Fruit fly (Drosophila melanogaster) whole organism, embryonic: ENCODE measurements around the gene CG15547.
A peak's percentile ranks its signal among the peaks of the same experiment; 100 is the strongest.

Experiments
- Ada2b ChIP-seq: fragments of 200-800 bp; sonication (Bioruptor generic); IDR thresholded peaks from 2 replicates; pipeline ENCODE4 v1.3.6; 2022; ENCODE audit warnings: missing biosample characterization, missing genetic modification characterization
- Bgb ChIP-seq: fragments of 200-800 bp; sonication (Bioruptor generic); IDR thresholded peaks from 2 replicates; pipeline ENCODE4 v1.3.6; 2022; ENCODE audit warnings: missing biosample characterization, missing genetic modification characterization; ENCODE audit not compliant: partially characterized antibody
- CG10321 ChIP-seq: fragments of 200-800 bp; sonication (Bioruptor generic); IDR thresholded peaks from 2 replicates; pipeline ENCODE4 v1.3.6; 2022; ENCODE audit warnings: missing biosample characterization, missing genetic modification characterization
- CG11247 ChIP-seq: fragments of 200-800 bp; sonication (Bioruptor generic); IDR thresholded peaks from 2 replicates; pipeline ENCODE4 v1.3.6; 2022; ENCODE audit warnings: missing biosample characterization, missing genetic modification characterization
- CG12391 ChIP-seq: fragments of 200-800 bp; sonication (Bioruptor generic); optimal IDR thresholded peaks from 3 replicates; lab custom pipeline; 2018; ENCODE audit warnings: missing biosample characterization, mild to moderate bottlenecking, missing genetic modification characterization, moderate library complexity
- CG13123 ChIP-seq: fragments of 200-800 bp; sonication (Bioruptor generic); optimal IDR thresholded peaks from 2 replicates; lab custom pipeline; 2016; ENCODE audit warnings: missing biosample characterization, missing genetic modification characterization
- CG15269 ChIP-seq: fragments of 200-800 bp; sonication (Bioruptor generic); optimal IDR thresholded peaks from 2 replicates; lab custom pipeline; 2018; ENCODE audit warnings: missing biosample characterization, mild to moderate bottlenecking, missing genetic modification characterization, moderate library complexity
- CG17328 ChIP-seq: fragments of 200-800 bp; sonication (Bioruptor generic); IDR thresholded peaks from 2 replicates; pipeline ENCODE4 v1.3.6; 2022; ENCODE audit warnings: missing biosample characterization, missing genetic modification characterization
- CG2129 ChIP-seq: fragments of 200-800 bp; sonication (Bioruptor generic); IDR thresholded peaks from 2 replicates; pipeline ENCODE4 v1.3.6; 2022; ENCODE audit warnings: missing biosample characterization, missing genetic modification characterization; ENCODE audit not compliant: partially characterized antibody
- CG32532 ChIP-seq: fragments of 200-800 bp; sonication (Bioruptor generic); IDR thresholded peaks from 2 replicates; pipeline ENCODE4 v1.3.6; 2022; ENCODE audit warnings: missing biosample characterization, missing genetic modification characterization
- CG42726 ChIP-seq: fragments of 200-800 bp; sonication (Bioruptor generic); IDR thresholded peaks from 2 replicates; pipeline ENCODE4 v1.3.6; 2022; ENCODE audit warnings: missing biosample characterization, missing genetic modification characterization; ENCODE audit not compliant: partially characterized antibody
- CG8089 ChIP-seq: fragments of 200-800 bp; sonication (Bioruptor generic); optimal IDR thresholded peaks from 3 replicates; lab custom pipeline; 2016; ENCODE audit warnings: missing biosample characterization, missing genetic modification characterization
- CG9797 ChIP-seq: fragments of 200-800 bp; sonication (Bioruptor generic); optimal IDR thresholded peaks from 3 replicates; lab custom pipeline; 2018; ENCODE audit warnings: missing biosample characterization, mild to moderate bottlenecking, missing genetic modification characterization
- CoRest ChIP-seq: fragments of 200-800 bp; sonication (Bioruptor generic); optimal IDR thresholded peaks from 3 replicates; lab custom pipeline; 2018; ENCODE audit warnings: missing biosample characterization, mild to moderate bottlenecking, missing genetic modification characterization, moderate library complexity
- Dad ChIP-seq: fragments of 200-800 bp; sonication (Bioruptor generic); optimal IDR thresholded peaks from 3 replicates; lab custom pipeline; 2016; ENCODE audit warnings: missing biosample characterization, missing genetic modification characterization
- Deaf1 ChIP-seq: fragments of 200-800 bp; optimal IDR thresholded peaks from 3 replicates; lab custom pipeline; 2019; ENCODE audit warnings: missing biosample characterization, mild to moderate bottlenecking, missing genetic modification characterization, moderate library complexity
- Dip2 ChIP-seq: fragments of 200-800 bp; sonication (Bioruptor generic); IDR thresholded peaks from 2 replicates; pipeline ENCODE4 v1.3.6; 2022; ENCODE audit warnings: missing biosample characterization, missing genetic modification characterization
- Gug ChIP-seq: fragments of 200-800 bp; sonication (Bioruptor generic); IDR thresholded peaks from 4 replicates; pipeline ENCODE4 v1.3.6; 2022; ENCODE audit warnings: missing biosample characterization, missing genetic modification characterization
- HLH4C ChIP-seq: fragments of 200-800 bp; sonication (Bioruptor generic); IDR thresholded peaks from 3 replicates; pipeline ENCODE4 v1.3.6; 2022; ENCODE audit warnings: missing biosample characterization, missing genetic modification characterization; ENCODE audit not compliant: partially characterized antibody
- HLHmδ ChIP-seq: fragments of 200-800 bp; sonication (Bioruptor generic); optimal IDR thresholded peaks from 2 replicates; lab custom pipeline; 2018; ENCODE audit warnings: missing biosample characterization, mild to moderate bottlenecking, missing genetic modification characterization, moderate library complexity
- Hey ChIP-seq: fragments of 200-800 bp; sonication (Bioruptor generic); optimal IDR thresholded peaks from 3 replicates; lab custom pipeline; 2018; ENCODE audit warnings: missing biosample characterization, mild to moderate bottlenecking, missing genetic modification characterization
- Scr ChIP-seq: fragments of 200-800 bp; sonication (Bioruptor generic); IDR thresholded peaks from 2 replicates; pipeline ENCODE4 v1.3.6; 2022; ENCODE audit warnings: missing biosample characterization, missing genetic modification characterization; ENCODE audit not compliant: partially characterized antibody
- Side ChIP-seq: fragments of 200-800 bp; sonication (Bioruptor generic); optimal IDR thresholded peaks from 2 replicates; lab custom pipeline; 2016; ENCODE audit warnings: missing biosample characterization, missing genetic modification characterization
- Sox102F ChIP-seq: fragments of 200-800 bp; sonication (Bioruptor generic); optimal IDR thresholded peaks from 2 replicates; lab custom pipeline; 2018; ENCODE audit warnings: missing biosample characterization, mild to moderate bottlenecking, missing genetic modification characterization, moderate library complexity
- Ssrp ChIP-seq: fragments of 200-800 bp; sonication (Bioruptor generic); optimal IDR thresholded peaks from 2 replicates; lab custom pipeline; 2018; ENCODE audit warnings: missing biosample characterization, mild to moderate bottlenecking, missing genetic modification characterization, moderate library complexity
- TFAM ChIP-seq: fragments of 200-800 bp; sonication (Bioruptor generic); optimal IDR thresholded peaks from 2 replicates; lab custom pipeline; 2017; ENCODE audit warnings: missing biosample characterization, missing genetic modification characterization, inconsistent platforms
- ab ChIP-seq: fragments of 200-800 bp; sonication (Bioruptor generic); optimal IDR thresholded peaks from 2 replicates; lab custom pipeline; 2016; ENCODE audit warnings: missing biosample characterization, missing genetic modification characterization
- ash1 ChIP-seq: fragments of 200-800 bp; sonication (Bioruptor generic); optimal IDR thresholded peaks from 2 replicates; lab custom pipeline; 2018; ENCODE audit warnings: missing biosample characterization, mild to moderate bottlenecking, missing genetic modification characterization
- caup ChIP-seq: fragments of 200-800 bp; sonication (Bioruptor generic); optimal IDR thresholded peaks from 3 replicates; lab custom pipeline; 2017; ENCODE audit warnings: missing biosample characterization, mild to moderate bottlenecking, missing genetic modification characterization, moderate library complexity; ENCODE audit not compliant: severe bottlenecking
- cg ChIP-seq: fragments of 200-800 bp; sonication (Bioruptor generic); optimal IDR thresholded peaks from 3 replicates; lab custom pipeline; 2019; ENCODE audit warnings: missing biosample characterization, mild to moderate bottlenecking, missing genetic modification characterization, moderate library complexity
- chinmo ChIP-seq: fragments of 200-800 bp; sonication (Bioruptor generic); IDR thresholded peaks from 4 replicates; pipeline ENCODE4 v1.3.6; 2022; ENCODE audit warnings: missing biosample characterization, missing genetic modification characterization; ENCODE audit not compliant: partially characterized antibody
- dmrt11E ChIP-seq: fragments of 200-800 bp; sonication (Bioruptor generic); optimal IDR thresholded peaks from 3 replicates; lab custom pipeline; 2018; ENCODE audit warnings: missing biosample characterization, mild to moderate bottlenecking, missing genetic modification characterization, moderate library complexity
- dysf ChIP-seq: fragments of 200-800 bp; sonication (Bioruptor generic); IDR thresholded peaks from 3 replicates; pipeline ENCODE4 v1.3.6; 2022; ENCODE audit warnings: missing biosample characterization, missing genetic modification characterization
- fru ChIP-seq: fragments of >200 bp; optimal IDR thresholded peaks from 2 replicates; lab custom pipeline; 2017
- kay ChIP-seq: fragments of 200-800 bp; sonication (Bioruptor generic); optimal IDR thresholded peaks from 2 replicates; lab custom pipeline; 2016; ENCODE audit warnings: missing biosample characterization, missing genetic modification characterization
- lov ChIP-seq, 2 experiments: fragments of 200-800 bp in 1 of 2; fragments of >200 bp in 1 of 2; sonication (Bioruptor generic) in 1 of 2; IDR thresholded peaks in 1 of 2; optimal IDR thresholded peaks in 1 of 2; 2 replicates in 1 of 2; 3 replicates in 1 of 2; pipeline versions ENCODE4 v1.3.6 to Lab custom; 2017 to 2022; ENCODE audit warnings: missing biosample characterization in 1 of 2, missing genetic modification characterization in 1 of 2
- nerfin-1 ChIP-seq: fragments of 200-800 bp; sonication (Bioruptor generic); optimal IDR thresholded peaks from 3 replicates; lab custom pipeline; 2019; ENCODE audit warnings: missing biosample characterization, mild to moderate bottlenecking, missing genetic modification characterization, moderate library complexity
- prd ChIP-seq, 3 experiments: fragments of >200 bp in 2 of 3; fragments of 200-800 bp in 1 of 3; sonication (Bioruptor generic) in 1 of 3; optimal IDR thresholded peaks in 2 of 3; IDR thresholded peaks in 1 of 3; 2 replicates in 2 of 3; 3 replicates in 1 of 3; pipeline versions ENCODE4 v1.3.6 to Lab custom; 2017 to 2022; ENCODE audit warnings: missing biosample characterization in 1 of 3, missing genetic modification characterization in 1 of 3
- sc ChIP-seq, 3 experiments: fragments of >200 bp in 2 of 3; fragments of 200-800 bp in 1 of 3; sonication (Bioruptor generic) in 1 of 3; optimal IDR thresholded peaks; 2 replicates in 2 of 3; 3 replicates in 1 of 3; lab custom pipeline; 2017; ENCODE audit warnings: mild to moderate bottlenecking in 1 of 3, missing biosample characterization in 1 of 3, missing genetic modification characterization in 1 of 3, missing genetic modification reagents in 1 of 3
- scrt ChIP-seq: fragments of 200-800 bp; sonication (Bioruptor generic); optimal IDR thresholded peaks from 2 replicates; lab custom pipeline; 2018; ENCODE audit warnings: missing biosample characterization, mild to moderate bottlenecking, missing genetic modification characterization, moderate library complexity
- tgo ChIP-seq: fragments of 200-800 bp; sonication (Bioruptor generic); IDR thresholded peaks from 3 replicates; pipeline ENCODE4 v1.3.6; 2022; ENCODE audit warnings: missing biosample characterization, missing genetic modification characterization
- tna ChIP-seq: fragments of 200-800 bp; sonication (Bioruptor generic); IDR thresholded peaks from 2 replicates; pipeline ENCODE4 v1.3.6; 2022; ENCODE audit warnings: missing biosample characterization, missing genetic modification characterization; ENCODE audit not compliant: partially characterized antibody
- wdn ChIP-seq: fragments of 200-800 bp; sonication (Bioruptor generic); IDR thresholded peaks from 2 replicates; pipeline ENCODE4 v1.3.6; 2022; ENCODE audit warnings: missing biosample characterization, missing genetic modification characterization
- z ChIP-seq: fragments of 200-800 bp; sonication (Bioruptor generic); IDR thresholded peaks from 3 replicates; pipeline ENCODE4 v1.3.6; 2022; ENCODE audit warnings: missing biosample characterization, missing genetic modification characterization

CG15547 gene

dm6 chr3R:30909032-30909431, 25.7 kb upstream of the CG15547 start (continued):
- TF ChIP-seq ab (GFP tag; lab: Kevin White, UChicago) (no peak), CG10321 (GFP tag; lab: Robert Waterston, UW) (0 out of 2 replicates have a peak, but pooled peaks have one; percentile 12)

- TF ChIP-seq CG15269 (tag; lab: Kevin White, UChicago) (no peak), Hey (peak; percentile 98), nerfin-1 (tag; lab: Kevin White, UChicago) (peak; percentile 69), Sox102F (GFP tag; lab: Kevin White, UChicago) (no peak), Ssrp (tag; lab: Kevin White, UChicago) (no peak), CG8089 (GFP tag; lab: Kevin White, UChicago) (no peak), scrt (GFP tag; lab: Kevin White, UChicago) (no peak), sc (optimal IDR thresholded peaks at IDR 0.05; lab: Kevin White, UChicago) (no peak), sc (GFP tag; optimal IDR thresholded peaks at IDR 0.05; lab: Kevin White, UChicago) (no peak), CG13123 (GFP tag; lab: Kevin White, UChicago) (no peak)
- TF ChIP-seq, all 482 proteins: peak for 2
Observed at dm6 chr3R:30903994-30904393, 20.7 kb upstream of the CG15547 start.

dm6 chr3R:30902061-30902460, 18.8 kb upstream of the CG15547 start, which contains the start of gene CG33483:
Gene CG33483 (minus strand): TSS chr3R:30902161.
- TF ChIP-seq CG32532 (GFP tag; lab: Robert Waterston, UW), result no peak
- no peak for TF ChIP-seq kay
- TF ChIP-seq HLHmδ (GFP tag; lab: Kevin White, UChicago), result no peak
- TF ChIP-seq caup, result no peak
- no peak for TF ChIP-seq tgo (GFP tag; lab: Robert Waterston, UW)
- TF ChIP-seq CG17328 (GFP tag; lab: Robert Waterston, UW), result no peak
- TF ChIP-seq tna (GFP tag; lab: Robert Waterston, UW), result no peak
- TF ChIP-seq Gug (GFP tag; lab: Robert Waterston, UW), result no peak
- TF ChIP-seq Scr, result no peak
- TF ChIP-seq CG9797 (GFP tag; lab: Kevin White, UChicago), result no peak
- TF ChIP-seq TFAM, result no peak
- no peak for TF ChIP-seq wdn (GFP tag; lab: Robert Waterston, UW)
- TF ChIP-seq HLH4C (GFP tag; lab: Robert Waterston, UW), result no peak
- TF ChIP-seq Ada2b (GFP tag; lab: Robert Waterston, UW), result no peak
- TF ChIP-seq fru (lab: Kevin White, UChicago), result no peak
- TF ChIP-seq z (GFP tag; lab: Robert Waterston, UW), result no peak
- no peak for TF ChIP-seq Side
- TF ChIP-seq CG11247 (GFP tag; lab: Robert Waterston, UW), result no peak
- no peak for TF ChIP-seq CG2129 (GFP tag; lab: Robert Waterston, UW)
- TF ChIP-seq CG42726 (GFP tag; lab: Robert Waterston, UW), result no peak

- TF ChIP-seq Bgb (GFP tag; lab: Robert Waterston, UW) (no peak), Deaf1 (tag; lab: Kevin White, UChicago) (peak; percentile 44), ash1 (no peak), prd (optimal IDR thresholded peaks at IDR 0.05; lab: Kevin White, UChicago) (no peak), prd (GFP tag; IDR thresholded peaks at IDR 0.05; lab: Robert Waterston, UW) (no peak), CoRest (tag; lab: Kevin White, UChicago) (no peak), chinmo (GFP tag; lab: Robert Waterston, UW) (0 out of 4 replicates have a peak, but pooled peaks have one; percentile 64), cg (GFP tag; lab: Kevin White, UChicago) (peak; percentile 20), dmrt11E (tag; lab: Kevin White, UChicago) (no peak), Dad (GFP tag; lab: Kevin White, UChicago) (no peak), CG12391 (no peak), Dip2 (no peak), lov (optimal IDR thresholded peaks at IDR 0.05; lab: Kevin White, UChicago) (no peak), lov (GFP tag; IDR thresholded peaks at IDR 0.05; lab: Robert Waterston, UW) (no peak), dysf (GFP tag; lab: Robert Waterston, UW) (no peak)
- TF ChIP-seq, all 482 proteins: peak for 3
Observed at dm6 chr3R:30893738-30894137, 10.4 kb upstream of the CG15547 start, which contains the start of gene Cyp4c3. Gene Cyp4c3 (plus strand): TSS chr3R:30894038.
